Worm (Caenorhabditis elegans) whole organism, L4 larva: ENCODE measurements around the gene ugt-56.

ENCODE experiments used
- F26F4.8 ChIP-seq: fragments of 200-800 bp; sonication (Bioruptor generic); conservative IDR thresholded peaks from 2 replicates; pipeline ENCODE4 v1.3.6; 2022; ENCODE audit warnings: missing genetic modification characterization, missing compliant biosample characterization
- T20F7.1 ChIP-seq: fragments of 200-800 bp; sonication (Bioruptor generic); optimal IDR thresholded peaks from 2 replicates; lab custom pipeline; 2018; ENCODE audit warnings: mild to moderate bottlenecking, missing genetic modification characterization, missing compliant biosample characterization
- Y48G9A.11 ChIP-seq: fragments of 200-800 bp; sonication (Bioruptor generic); IDR thresholded peaks from 2 replicates; pipeline ENCODE4 v1.3.6; 2022; ENCODE audit warnings: missing genetic modification reagents, missing genetic modification characterization, missing compliant biosample characterization
- Y5F2A.4 ChIP-seq: fragments of 200-800 bp; sonication (Bioruptor generic); optimal IDR thresholded peaks from 2 replicates; lab custom pipeline; 2018; ENCODE audit warnings: mild to moderate bottlenecking, missing genetic modification characterization, missing compliant biosample characterization
- ZK337.2 ChIP-seq: fragments of 200-800 bp; sonication (Bioruptor generic); IDR thresholded peaks from 2 replicates; pipeline ENCODE4 v1.3.6; 2022; ENCODE audit warnings: missing genetic modification reagents, missing genetic modification characterization, missing compliant biosample characterization
- aly-2 ChIP-seq: sonication (generic microtip); optimal IDR thresholded peaks from 2 replicates; lab custom pipeline; 2018; ENCODE audit warnings: missing biosample characterization, missing genetic modification characterization
- arid-1 ChIP-seq: fragments of 200-800 bp; sonication (Bioruptor generic); conservative IDR thresholded peaks from 2 replicates; pipeline ENCODE4 v1.3.6; 2022; ENCODE audit warnings: missing genetic modification reagents, missing genetic modification characterization, missing compliant biosample characterization
- ceh-44 ChIP-seq: fragments of 200-800 bp; sonication (Bioruptor generic); IDR thresholded peaks from 2 replicates; pipeline ENCODE4 v1.3.6; 2022; ENCODE audit warnings: missing genetic modification reagents, missing genetic modification characterization, missing compliant biosample characterization
- ceh-82 ChIP-seq: sonication (generic microtip); optimal IDR thresholded peaks from 2 replicates; lab custom pipeline; 2017; ENCODE audit warnings: missing biosample characterization, missing genetic modification characterization
- daf-12 ChIP-seq: fragments of 150-350 bp; optimal IDR thresholded peaks from 2 replicates; lab custom pipeline; 2014; ENCODE audit warnings: missing biosample characterization, missing genetic modification reagents, missing genetic modification characterization
- daf-16 ChIP-seq, 3 experiments: sonication (generic microtip); optimal IDR thresholded peaks; 2 replicates each; lab custom pipeline; 2016 to 2017; ENCODE audit warnings: missing genetic modification characterization in 3 of 3, missing genetic modification reagents in 3 of 3, mild to moderate bottlenecking in 2 of 3, missing compliant biosample characterization in 2 of 3, missing biosample characterization in 1 of 3, moderate library complexity in 1 of 3
- dmd-8 ChIP-seq: fragments of 200-800 bp; sonication (Bioruptor generic); IDR thresholded peaks from 2 replicates; pipeline ENCODE4 v1.3.6; 2022; ENCODE audit warnings: missing genetic modification characterization, missing compliant biosample characterization
- dpl-1 ChIP-seq: fragments of 150-350 bp; optimal IDR thresholded peaks from 2 replicates; lab custom pipeline; 2014; ENCODE audit warnings: missing biosample characterization, missing genetic modification reagents, missing genetic modification characterization
- hif-1 ChIP-seq, 2 experiments: sonication (generic microtip); optimal IDR thresholded peaks; 2 replicates each; lab custom pipeline; 2016 to 2017; ENCODE audit warnings: missing compliant biosample characterization in 2 of 2, missing genetic modification characterization in 2 of 2, missing genetic modification reagents in 2 of 2, missing genotype in 2 of 2, mild to moderate bottlenecking in 1 of 2
- hlh-30 ChIP-seq: sonication (generic microtip); optimal IDR thresholded peaks from 2 replicates; lab custom pipeline; 2017; ENCODE audit warnings: antibody characterized with exemption, mild to moderate bottlenecking, missing genetic modification characterization, missing compliant biosample characterization; ENCODE audit not compliant: insufficient read depth
- lin-38 ChIP-seq: fragments of 200-800 bp; sonication (Bioruptor generic); IDR thresholded peaks from 2 replicates; pipeline ENCODE4 v1.3.6; 2022; ENCODE audit warnings: missing genetic modification reagents, missing genetic modification characterization, missing compliant biosample characterization
- mdt-29 ChIP-seq: fragments of 200-800 bp; sonication (Bioruptor generic); IDR thresholded peaks from 2 replicates; pipeline ENCODE4 v1.3.6; 2022; ENCODE audit warnings: missing genetic modification reagents, missing genetic modification characterization, missing compliant biosample characterization
- mes-2 ChIP-seq: sonication (generic microtip); optimal IDR thresholded peaks from 2 replicates; lab custom pipeline; 2016; ENCODE audit warnings: missing genotype, mild to moderate bottlenecking, missing genetic modification characterization, missing compliant biosample characterization; ENCODE audit not compliant: poor library complexity, severe bottlenecking
- mxl-3 ChIP-seq: fragments of 200-800 bp; sonication (Bioruptor generic); optimal IDR thresholded peaks from 2 replicates; lab custom pipeline; 2018; ENCODE audit warnings: mild to moderate bottlenecking, missing genetic modification characterization, missing compliant biosample characterization
- nhr-25 ChIP-seq: sonication (generic microtip); optimal IDR thresholded peaks from 2 replicates; lab custom pipeline; 2017; ENCODE audit warnings: missing genetic modification characterization, mild to moderate bottlenecking, missing compliant biosample characterization, antibody characterized with exemption, moderate library complexity, borderline replicate concordance; ENCODE audit not compliant: insufficient read depth
- nhr-6 ChIP-seq: fragments of 150-350 bp; optimal IDR thresholded peaks from 2 replicates; lab custom pipeline; 2014; ENCODE audit warnings: missing biosample characterization, missing genetic modification characterization
- nhr-77 ChIP-seq: fragments of 150-350 bp; optimal IDR thresholded peaks from 2 replicates; lab custom pipeline; 2014; ENCODE audit warnings: missing biosample characterization, missing genetic modification characterization
- pha-4 ChIP-seq, 2 experiments: fragments of 150-350 bp in 1 of 2; fragments of 200-800 bp in 1 of 2; sonication (Bioruptor generic) in 1 of 2; IDR thresholded peaks in 1 of 2; optimal IDR thresholded peaks in 1 of 2; 2 replicates each; pipeline versions ENCODE4 v1.3.6 to Lab custom; 2014 to 2022; ENCODE audit warnings: missing genetic modification characterization in 2 of 2, missing genetic modification reagents in 2 of 2, missing biosample characterization in 1 of 2, missing compliant biosample characterization in 1 of 2
- php-3 ChIP-seq: fragments of 200-800 bp; sonication (Bioruptor generic); IDR thresholded peaks from 2 replicates; pipeline ENCODE4 v1.3.6; 2022; ENCODE audit warnings: missing genetic modification reagents, missing genetic modification characterization, missing compliant biosample characterization
- rbr-2 ChIP-seq: sonication (generic microtip); optimal IDR thresholded peaks from 2 replicates; lab custom pipeline; 2016; ENCODE audit warnings: missing genotype, missing genetic modification characterization, missing compliant biosample characterization
- saeg-2 ChIP-seq: fragments of 200-800 bp; sonication (Bioruptor generic); IDR thresholded peaks from 2 replicates; pipeline ENCODE4 v1.3.6; 2022; ENCODE audit warnings: missing genetic modification reagents, missing genetic modification characterization, missing compliant biosample characterization
- set-16 ChIP-seq: fragments of 200-800 bp; sonication (Bioruptor generic); IDR thresholded peaks from 2 replicates; pipeline ENCODE4 v1.3.6; 2022; ENCODE audit warnings: missing genetic modification reagents, missing genetic modification characterization, missing compliant biosample characterization
- snpc-1.2 ChIP-seq: fragments of 200-800 bp; sonication (Bioruptor generic); IDR thresholded peaks from 2 replicates; pipeline ENCODE4 v1.3.6; 2022; ENCODE audit warnings: missing genetic modification reagents, missing genetic modification characterization, missing compliant biosample characterization
- spr-3 ChIP-seq: fragments of 200-800 bp; sonication (Bioruptor generic); optimal IDR thresholded peaks from 2 replicates; lab custom pipeline; 2018; ENCODE audit warnings: mild to moderate bottlenecking, missing genetic modification characterization, missing compliant biosample characterization
- unc-130 ChIP-seq: sonication (generic microtip); optimal IDR thresholded peaks from 2 replicates; lab custom pipeline; 2016; ENCODE audit warnings: missing genetic modification reagents, missing genetic modification characterization, missing compliant biosample characterization
- unc-39 ChIP-seq: sonication (generic microtip); optimal IDR thresholded peaks from 2 replicates; lab custom pipeline; 2017; ENCODE audit warnings: missing biosample characterization, missing genetic modification characterization
- unc-62 ChIP-seq, 3 experiments: fragments of 150-350 bp in 1 of 3; sonication (generic microtip); optimal IDR thresholded peaks in 2 of 3; peaks in 1 of 3; 1 replicate in 1 of 3; 2 replicates in 2 of 3; lab custom pipeline; 2014 to 2017; ENCODE audit warnings: missing biosample characterization in 3 of 3, missing genetic modification characterization in 3 of 3, missing genetic modification reagents in 3 of 3, missing genotype in 1 of 3
- vab-7 ChIP-seq: fragments of 200-800 bp; sonication (Bioruptor generic); IDR thresholded peaks from 2 replicates; pipeline ENCODE4 v1.3.6; 2022; ENCODE audit warnings: missing genetic modification reagents, missing genetic modification characterization, missing compliant biosample characterization
- zfp-2 ChIP-seq: sonication (generic microtip); optimal IDR thresholded peaks from 2 replicates; lab custom pipeline; 2016; ENCODE audit warnings: mild to moderate bottlenecking, missing genetic modification characterization, missing compliant biosample characterization
- zip-2 ChIP-seq: fragments of 150-350 bp; optimal IDR thresholded peaks from 2 replicates; lab custom pipeline; 2014; ENCODE audit warnings: missing biosample characterization, missing genetic modification characterization

Gene ugt-56

ce11 chrV:12245777-12246452 is 12.9 kb upstream of the ugt-56 start:
- TF ChIP-seq zip-2 = peak; percentile 72
- TF ChIP-seq dpl-1 = peak; percentile 60
- TF ChIP-seq nhr-77 (tag; lab: Kevin White, UChicago) = no peak
- no peak for TF ChIP-seq mdt-29 (GFP tag; lab: Robert Waterston, UW)
- TF ChIP-seq F26F4.8 = no peak
- TF ChIP-seq mes-2 (tag; lab: Kevin White, UChicago) = peak; percentile 38
- TF ChIP-seq T20F7.1 (GFP tag; lab: Kevin White, UChicago) = peak; percentile 93
- TF ChIP-seq nhr-6 (tag; lab: Kevin White, UChicago) = peak; percentile 86
- peak; percentile 66 for TF ChIP-seq Y48G9A.11 (GFP tag; lab: Robert Waterston, UW)
- TF ChIP-seq daf-16 (GFP tag; optimal IDR thresholded peaks at IDR 0.05; lab: Kevin White, UChicago) = no peak
- peak; percentile 92 for TF ChIP-seq daf-16 (tag; optimal IDR thresholded peaks at IDR 0.05; lab: Kevin White, UChicago)

DNA sequence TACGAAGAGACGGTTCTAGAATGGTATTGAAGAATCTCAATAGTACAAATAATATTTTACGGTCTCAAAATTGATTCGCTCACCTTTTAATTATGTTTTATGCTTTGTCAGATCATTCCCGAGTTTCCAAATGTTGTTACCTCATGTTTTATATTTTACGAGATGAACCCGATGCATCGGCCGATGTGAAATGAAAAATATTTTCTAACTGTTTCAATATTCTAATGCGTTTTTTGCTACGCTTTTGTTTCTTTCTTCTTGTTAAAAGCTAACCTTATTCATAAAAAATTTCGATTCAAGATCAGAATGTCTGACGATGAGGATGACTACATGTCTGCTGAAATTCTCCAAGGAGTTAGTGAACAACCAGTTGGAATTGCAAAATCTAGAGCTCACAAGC is 7.7 kb upstream of the ugt-56 start, which contains the start of gene T04H1.5:
Gene T04H1.5 (plus strand): TSS at position 301 of the 400 bp plus-strand sequence.
- TF ChIP-seq Y5F2A.4 (GFP tag; lab: Kevin White, UChicago) (no peak), mxl-3 (GFP tag; lab: Kevin White, UChicago) (no peak), F26F4.8 (no peak), snpc-1.2 (GFP tag; lab: Robert Waterston, UW) (no peak), hlh-30 (tag; lab: Kevin White, UChicago) (no peak), ZK337.2 (GFP tag; lab: Robert Waterston, UW) (no peak), pha-4 (GFP tag; IDR thresholded peaks at IDR 0.05; lab: Robert Waterston, UW) (no peak), pha-4 (tag; optimal IDR thresholded peaks at IDR 0.05; lab: Kevin White, UChicago) (no peak), spr-3 (GFP tag; lab: Kevin White, UChicago) (no peak)

DNA sequence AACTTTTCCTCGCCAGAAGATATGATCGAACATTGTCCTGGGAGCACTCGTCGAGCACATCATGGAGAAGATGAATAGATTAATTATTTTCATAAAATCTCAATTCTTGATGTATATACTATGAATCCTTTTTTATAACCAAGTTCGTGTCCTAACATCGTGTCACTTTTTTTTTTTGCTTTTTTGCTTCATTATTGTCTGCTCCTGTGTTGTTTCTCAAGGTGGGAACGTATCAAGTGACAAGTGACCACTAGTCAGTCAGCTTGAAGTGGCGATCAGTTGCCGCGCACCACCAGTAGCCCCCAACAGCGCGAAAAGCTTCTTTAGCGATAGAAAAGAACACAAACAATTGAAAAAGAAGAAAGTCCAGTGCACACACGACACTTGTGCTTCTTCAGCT is 6.5 kb upstream of the ugt-56 start, which contains the start of gene lrx-1:
Gene lrx-1 (plus strand): TSS at position 301 of the 400 bp plus-strand sequence.
- TF ChIP-seq zfp-2 (no peak), dpl-1 (no peak), vab-7 (no peak), hif-1 (tag; optimal IDR thresholded peaks at IDR 0.05; lab: Kevin White, UChicago) (no peak), dmd-8 (GFP tag; lab: Robert Waterston, UW) (no peak), saeg-2 (GFP tag; lab: Robert Waterston, UW) (no peak), php-3 (no peak), unc-39 (tag; lab: Kevin White, UChicago) (no peak), T20F7.1 (GFP tag; lab: Kevin White, UChicago) (no peak), arid-1 (GFP tag; lab: Robert Waterston, UW) (no peak), ceh-44 (no peak), ceh-82 (tag; lab: Kevin White, UChicago) (no peak), aly-2 (tag; lab: Kevin White, UChicago) (no peak), rbr-2 (tag; lab: Kevin White, UChicago) (no peak), nhr-25 (tag; lab: Kevin White, UChicago) (no peak)
- TF ChIP-seq, all 104 proteins: peak for 0

DNA sequence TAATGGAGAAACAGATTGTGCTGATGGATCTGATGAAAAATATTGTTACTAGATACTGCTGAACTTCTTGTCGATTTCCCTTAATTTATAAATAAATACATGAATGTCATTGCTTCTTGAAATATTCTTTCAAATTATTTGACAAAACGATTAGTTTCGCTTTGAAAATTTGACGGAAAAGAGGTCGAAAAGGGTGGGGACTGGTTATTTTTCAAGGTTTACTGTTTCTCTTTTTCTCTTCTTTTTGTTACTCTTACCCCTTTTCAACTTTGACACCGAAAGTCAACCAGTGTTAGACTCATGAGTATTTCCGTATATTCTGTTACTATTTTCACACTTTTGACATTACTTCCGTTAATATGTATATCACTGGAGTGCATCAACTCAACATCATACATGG is 3.4 kb upstream of the ugt-56 start, which contains the start of gene T04H1.12:
Gene T04H1.12 (plus strand): TSS at position 301 of the 400 bp plus-strand sequence.
- TF ChIP-seq set-16 (GFP tag; lab: Robert Waterston, UW) (no peak), unc-130 (GFP tag; lab: Kevin White, UChicago) (no peak), mxl-3 (GFP tag; lab: Kevin White, UChicago) (no peak), lin-38 (GFP tag; lab: Robert Waterston, UW) (no peak), mdt-29 (GFP tag; lab: Robert Waterston, UW) (no peak), daf-12 (tag; lab: Kevin White, UChicago) (no peak), unc-62 (GFP tag; optimal IDR thresholded peaks at IDR 0.05 in 1 of 2; lab: Kevin White, UChicago) (peak in 1 of 2 experiments; percentile 23), unc-62 (tag; optimal IDR thresholded peaks at IDR 0.05; lab: Kevin White, UChicago) (no peak)
- TF ChIP-seq, all 104 proteins: peak for 1
